Worm (Caenorhabditis elegans): Measurements from ENCODE around the gene srg-56.
A peak's percentile ranks its signal among the peaks of the same experiment; 100 is the strongest.

srg-56 gene

ce11 chrV:2703299-2703698 is 34.8 kb downstream of the srg-56 start:
- peak; percentile 71; the same call in 1 of the 2 replicates for TF ChIP-seq egrh-3 (GFP tag; IDR thresholded peaks at IDR 0.05)
- TF ChIP-seq ztf-25 (GFP tag; IDR thresholded peaks at IDR 0.05): 0 out of 2 replicates have a peak, but pooled peaks have one; percentile 3
- TF ChIP-seq zfh-2 (GFP tag; conservative IDR thresholded peaks at IDR 0.05): peak; percentile 53; the same call in 1 of the 2 replicates
- no peak for TF ChIP-seq sdz-38 (tag; optimal IDR thresholded peaks at IDR 0.05)
- TF ChIP-seq chd-7 (tag; optimal IDR thresholded peaks at IDR 0.05): no peak
- TF ChIP-seq B0336.3 (GFP tag; IDR thresholded peaks at IDR 0.05): peak; percentile 47; the same call in 1 of the 2 replicates
- TF ChIP-seq mel-28 (tag; optimal IDR thresholded peaks at IDR 0.05; ENCODE audit: borderline replicate concordance): no peak
- no peak for TF ChIP-seq lir-1 (GFP tag; conservative IDR thresholded peaks at IDR 0.05)
- TF ChIP-seq ztf-22 (GFP tag; optimal IDR thresholded peaks at IDR 0.05): no peak

ce11 chrV:2702883-2703282 is 35.2 kb downstream of the srg-56 start:
- TF ChIP-seq somi-1 (GFP tag; optimal IDR thresholded peaks at IDR 0.05): no peak
- TF ChIP-seq pbrm-1 (GFP tag; IDR thresholded peaks at IDR 0.05): no peak
- TF ChIP-seq madf-3 (GFP tag; IDR thresholded peaks at IDR 0.05): 0 out of 2 replicates have a peak, but pooled peaks have one; percentile 9
- 0 out of 2 replicates have a peak, but pooled peaks have one; percentile 10 for TF ChIP-seq mcd-1 (GFP tag; IDR thresholded peaks at IDR 0.05)
- TF ChIP-seq zfh-2 (GFP tag; conservative IDR thresholded peaks at IDR 0.05): peak; percentile 73

- TF ChIP-seq cebp-2 (GFP tag; IDR thresholded peaks at IDR 0.05) (no peak), chd-7 (tag; optimal IDR thresholded peaks at IDR 0.05) (no peak), F52B5.7 (tag; optimal IDR thresholded peaks at IDR 0.05) (peak; percentile 50), athp-1 (tag; optimal IDR thresholded peaks at IDR 0.05) (peak; percentile 31), mcd-1 (GFP tag; IDR thresholded peaks at IDR 0.05) (peak; percentile 51), Y53F4B.3 (GFP tag; IDR thresholded peaks at IDR 0.05) (no peak), F49E8.2 (tag; optimal IDR thresholded peaks at IDR 0.05; ENCODE audit: insufficient read depth) (no peak), F33H1.4 (GFP tag; IDR thresholded peaks at IDR 0.05) (no peak), D2030.7 (GFP tag; IDR thresholded peaks at IDR 0.05) (no peak), F55B11.4 (tag; optimal IDR thresholded peaks at IDR 0.05; ENCODE audit: borderline replicate concordance, insufficient read depth) (no peak), snpc-3.4 (tag; optimal IDR thresholded peaks at IDR 0.05) (no peak), hlh-12 (tag; optimal IDR thresholded peaks at IDR 0.05) (no peak), bed-2 (GFP tag; IDR thresholded peaks at IDR 0.05) (no peak), efl-1 (GFP tag; optimal IDR thresholded peaks at IDR 0.05) (no peak), ekl-4 (GFP tag; IDR thresholded peaks at IDR 0.05) (no peak), egl-44 (GFP tag; IDR thresholded peaks at IDR 0.05) (no peak), mxl-1 (tag; optimal IDR thresholded peaks at IDR 0.05) (no peak), nhr-27 (tag; optimal IDR thresholded peaks at IDR 0.05) (no peak), madf-3 (GFP tag; IDR thresholded peaks at IDR 0.05) (no peak), nhr-120 (GFP tag; IDR thresholded peaks at IDR 0.05) (0 out of 2 replicates have a peak, but pooled peaks have one; percentile 37), ztf-6 (GFP tag; IDR thresholded peaks at IDR 0.05) (no peak), lin-54 (GFP tag; optimal IDR thresholded peaks at IDR 0.05) (peak; percentile 7), hrde-1 (tag; optimal IDR thresholded peaks at IDR 0.05; ENCODE audit: borderline replicate concordance) (no peak), F23B12.7 (tag; optimal IDR thresholded peaks at IDR 0.05; ENCODE audit: insufficient read depth) (no peak), let-526 (GFP tag; IDR thresholded peaks at IDR 0.05) (no peak), hsf-1 (GFP tag; IDR thresholded peaks at IDR 0.05) (no peak), gei-17 (GFP tag; optimal IDR thresholded peaks at IDR 0.05) (no peak), hlh-26 (GFP tag; conservative IDR thresholded peaks at IDR 0.05) (no peak), B0261.1 (tag; optimal IDR thresholded peaks at IDR 0.05) (no peak), F37B4.10 (GFP tag; IDR thresholded peaks at IDR 0.05) (no peak), lir-1 (GFP tag; conservative IDR thresholded peaks at IDR 0.05) (no peak), C06A6.2 (GFP tag; conservative IDR thresholded peaks at IDR 0.05) (no peak), egrh-3 (GFP tag; IDR thresholded peaks at IDR 0.05) (no peak), B0019.2 (GFP tag; conservative IDR thresholded peaks at IDR 0.05) (no peak), Y53G8AR.9 (GFP tag; conservative IDR thresholded peaks at IDR 0.05) (0 out of 2 replicates have a peak, but pooled peaks have one; percentile 33), madf-6 (GFP tag; IDR thresholded peaks at IDR 0.05) (peak; percentile 32; the same call in 1 of the 2 replicates), B0336.3 (GFP tag; IDR thresholded peaks at IDR 0.05) (0 out of 2 replicates have a peak, but pooled peaks have one; percentile 46)
Observed at ce11 chrV:2698826-2699225, 39.2 kb downstream of the srg-56 start, which contains the start of gene nuo-5. Gene nuo-5, plus strand, starts transcription at chrV:2698972.
